Worm (Caenorhabditis elegans) whole organism, L1 larva: ENCODE data around the gene C17B7.8.

ENCODE experiments used
- ama-1 ChIP-seq: fragments of 150-350 bp; optimal IDR thresholded peaks from 2 replicates; lab custom pipeline; 2014
- dsc-1 ChIP-seq: sonication (generic microtip); optimal IDR thresholded peaks from 2 replicates; lab custom pipeline; 2016; ENCODE audit warnings: mild to moderate bottlenecking, missing genetic modification characterization, missing compliant biosample characterization

DNA sequence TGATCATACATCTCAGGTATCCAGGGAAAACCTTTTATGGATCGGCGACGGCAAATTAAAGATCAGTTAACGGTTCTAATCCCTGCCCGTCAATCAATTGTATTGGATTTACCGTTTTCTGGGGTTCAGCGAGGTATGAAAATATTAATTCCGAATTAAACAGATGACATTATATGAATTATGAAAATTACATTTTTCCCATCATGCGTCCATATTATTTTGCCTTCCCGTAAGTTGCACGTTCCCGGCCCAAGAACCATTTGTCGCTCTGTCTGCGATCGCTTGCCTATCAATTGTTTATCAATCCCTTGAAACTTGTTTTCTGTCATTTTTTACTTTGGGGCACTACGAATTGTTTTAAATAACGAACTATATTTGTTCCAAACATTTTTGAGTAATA, 37.6 kb upstream of the C17B7.8 start:
- no peak for TF ChIP-seq ama-1 (lab: Kevin White, UChicago)
- no peak for TF ChIP-seq dsc-1 (tag; lab: Kevin White, UChicago)
